Worm (Caenorhabditis elegans): ENCODE measurements around the gene F54D10.7.

The F54D10.7 gene

ce11 chrII:3788356-3788962 is 32.6 kb downstream of the F54D10.7 start:
- TF ChIP-seq skn-1 (tag; optimal IDR thresholded peaks at IDR 0.05) (no peak), nhr-237 (tag; optimal IDR thresholded peaks at IDR 0.05) (no peak), alr-1 (tag; optimal IDR thresholded peaks at IDR 0.05) (no peak), fos-1 (tag; optimal IDR thresholded peaks at IDR 0.05) (peak; percentile 49), ztf-4 (tag; optimal IDR thresholded peaks at IDR 0.05) (no peak)

- TF ChIP-seq ZK546.5 (tag; optimal IDR thresholded peaks at IDR 0.05) (no peak), lin-11 (tag; optimal IDR thresholded peaks at IDR 0.05) (no peak)
Measured at ce11 chrII:3787151-3787550, 33.9 kb downstream of the F54D10.7 start, which contains the start of gene T24E12.13. Gene T24E12.13 (plus strand): TSS chrII:3787451.

ce11 chrII:3786538-3786937 is 34.6 kb downstream of the F54D10.7 start:
- TF ChIP-seq nhr-6 (tag; optimal IDR thresholded peaks at IDR 0.05) (no peak), sma-9 (GFP tag; optimal IDR thresholded peaks at IDR 0.05) (peak; percentile 78), sma-9 (tag; optimal IDR thresholded peaks at IDR 0.05) (no peak), egl-27 (tag; optimal IDR thresholded peaks at IDR 0.05) (peak; percentile 80), fos-1 (tag; optimal IDR thresholded peaks at IDR 0.05) (peak; percentile 100), gmeb-1 (tag; optimal IDR thresholded peaks at IDR 0.05) (peak; percentile 64), ceh-16 (tag; optimal IDR thresholded peaks at IDR 0.05) (no peak), nhr-237 (tag; optimal IDR thresholded peaks at IDR 0.05) (no peak), unc-39 (tag; optimal IDR thresholded peaks at IDR 0.05) (no peak), skn-1 (tag; optimal IDR thresholded peaks at IDR 0.05) (peak; percentile 93), crh-2 (tag; optimal IDR thresholded peaks at IDR 0.05) (peak; percentile 78), sma-3 (GFP tag; optimal IDR thresholded peaks at IDR 0.05) (peak; percentile 27)

DNA sequence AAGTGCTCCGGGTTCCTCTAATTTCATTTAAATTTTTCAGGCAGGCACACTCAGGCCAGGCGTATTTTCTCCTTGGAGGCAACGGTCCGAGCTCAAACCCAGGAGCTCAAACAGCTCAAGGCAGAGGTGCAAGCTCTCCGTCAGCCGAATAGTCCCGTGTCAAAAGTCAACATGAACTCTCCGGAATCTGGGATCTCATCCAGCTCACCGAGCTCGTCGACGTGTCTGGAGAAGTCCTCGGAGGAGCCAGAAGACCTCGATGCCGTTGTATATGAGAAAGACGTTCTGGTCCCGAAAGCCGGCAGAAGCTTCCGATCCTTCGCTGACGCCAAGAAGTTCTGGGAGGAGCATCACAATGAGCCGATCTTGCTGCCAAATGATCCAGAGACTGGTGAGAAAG is 35.3 kb downstream of the F54D10.7 start:
- TF ChIP-seq crh-2 (tag; optimal IDR thresholded peaks at IDR 0.05) (no peak), ama-1 (optimal IDR thresholded peaks at IDR 0.05) (no peak), ZK546.5 (tag; optimal IDR thresholded peaks at IDR 0.05) (no peak), dmd-4 (tag; optimal IDR thresholded peaks at IDR 0.05) (no peak), Y55F3AM.14 (GFP tag; optimal IDR thresholded peaks at IDR 0.05) (no peak), R02D3.7 (tag; optimal IDR thresholded peaks at IDR 0.05) (no peak), nhr-11 (tag; optimal IDR thresholded peaks at IDR 0.05) (no peak), nhr-129 (tag; optimal IDR thresholded peaks at IDR 0.05) (no peak)

- no peak for TF ChIP-seq elt-1 (tag; optimal IDR thresholded peaks at IDR 0.05)
- TF ChIP-seq nhr-23 (tag; optimal IDR thresholded peaks at IDR 0.05): no peak
- TF ChIP-seq mbf-1 (tag; optimal IDR thresholded peaks at IDR 0.05): no peak
- TF ChIP-seq nhr-25 (tag; optimal IDR thresholded peaks at IDR 0.05): no peak
- TF ChIP-seq ceh-82 (tag; optimal IDR thresholded peaks at IDR 0.05): no peak
Measured at ce11 chrII:3785257-3785656, 35.8 kb downstream of the F54D10.7 start, which contains the start of gene T24E12.1. Gene T24E12.1 (plus strand): TSS chrII:3785557.

DNA sequence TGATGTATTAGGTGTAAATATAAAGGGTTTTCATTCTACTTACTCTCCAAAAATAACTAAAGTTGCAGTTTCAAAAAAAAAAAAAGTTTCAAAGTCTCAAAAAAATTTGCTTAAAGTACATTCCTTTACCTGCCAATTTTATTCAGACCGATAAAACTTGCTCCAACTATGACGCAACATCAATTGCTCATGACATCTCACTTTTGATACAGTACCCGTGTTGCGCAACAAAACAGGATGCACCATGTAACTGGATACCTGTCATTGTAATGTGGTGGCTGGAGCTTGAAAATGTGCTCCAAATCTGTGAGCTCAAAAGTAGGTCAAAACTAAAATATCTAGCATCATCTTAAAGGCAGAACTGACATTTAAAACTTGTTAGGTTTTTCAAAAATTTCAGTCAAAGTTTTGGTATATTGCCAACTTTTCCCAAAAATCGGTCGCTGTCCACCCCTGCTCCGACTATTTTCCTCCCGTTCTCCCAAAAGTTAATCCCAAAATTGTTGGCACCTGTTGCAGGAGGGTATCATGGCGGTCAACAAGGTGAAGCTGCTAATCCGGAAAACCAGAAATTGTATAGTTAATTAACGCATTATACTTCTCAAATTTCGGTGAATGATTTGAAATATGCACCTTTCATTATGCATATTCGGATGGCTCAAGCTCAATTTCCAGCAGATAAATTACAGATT is 38.6 kb downstream of the F54D10.7 start, which contains the start of gene T24E12.2:
Gene T24E12.2, plus strand, starts transcription at position 642 of the 692 bp plus-strand sequence.
- no peak for TF ChIP-seq elt-3 (tag; optimal IDR thresholded peaks at IDR 0.05)
- TF ChIP-seq nhr-11 (tag; optimal IDR thresholded peaks at IDR 0.05): no peak
- no peak for TF ChIP-seq nhr-23 (tag; optimal IDR thresholded peaks at IDR 0.05)
- no peak for TF ChIP-seq zag-1 (tag; optimal IDR thresholded peaks at IDR 0.05)
- TF ChIP-seq ztf-1 (GFP tag; conservative IDR thresholded peaks at IDR 0.05): no peak
- no peak for TF ChIP-seq egl-27 (tag; optimal IDR thresholded peaks at IDR 0.05)
- TF ChIP-seq lin-11 (tag; optimal IDR thresholded peaks at IDR 0.05): no peak
- TF ChIP-seq skn-1 (tag; optimal IDR thresholded peaks at IDR 0.05): no peak
- no peak for TF ChIP-seq nhr-77 (tag; optimal IDR thresholded peaks at IDR 0.05)
- TF ChIP-seq lin-39 (tag; optimal IDR thresholded peaks at IDR 0.05): no peak
- no peak for TF ChIP-seq mdl-1 (tag; optimal IDR thresholded peaks at IDR 0.05)
- no peak for TF ChIP-seq sma-9 (GFP tag; optimal IDR thresholded peaks at IDR 0.05)
- no peak for TF ChIP-seq sma-9 (tag; optimal IDR thresholded peaks at IDR 0.05)
- TF ChIP-seq nhr-10 (tag; optimal IDR thresholded peaks at IDR 0.05): no peak
- no peak for TF ChIP-seq mab-5 (tag; optimal IDR thresholded peaks at IDR 0.05)
- TF ChIP-seq lin-13 (GFP tag; optimal IDR thresholded peaks at IDR 0.05): no peak
- no peak for TF ChIP-seq C34F6.9 (tag; optimal IDR thresholded peaks at IDR 0.05)
- TF ChIP-seq aly-2 (tag; optimal IDR thresholded peaks at IDR 0.05): no peak
